Worm (Caenorhabditis elegans): ENCODE results near the gene F10C2.4.

F10C2.4 gene

DNA sequence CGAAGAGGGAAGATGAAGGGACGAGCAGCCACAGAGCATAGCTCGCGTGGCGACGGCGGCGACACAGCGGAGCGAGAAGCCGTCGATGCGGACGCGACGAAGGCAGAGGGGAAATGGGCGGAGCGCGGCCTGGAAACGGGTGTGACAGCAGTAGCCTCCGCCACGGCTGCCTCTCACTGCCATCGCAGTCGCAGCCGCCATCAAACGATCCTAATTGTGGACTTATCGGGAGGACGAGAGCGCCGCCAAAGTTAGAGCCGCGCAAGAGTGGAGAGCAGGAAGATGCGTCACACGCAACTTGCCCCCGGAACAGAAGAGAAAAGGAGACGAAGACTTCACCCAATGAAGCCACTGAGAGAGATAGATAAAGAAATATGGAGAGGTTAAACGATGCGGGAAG lies 17.1 kb upstream of the F10C2.4 start (continued):
- TF ChIP-seq madf-10 (tag; optimal IDR thresholded peaks at IDR 0.05) (peak; percentile 40), C06A6.2 (GFP tag; conservative IDR thresholded peaks at IDR 0.05) (0 out of 2 replicates have a peak, but pooled peaks have one; percentile 12), B0261.1 (tag; optimal IDR thresholded peaks at IDR 0.05) (no peak), cebp-1 (GFP tag; IDR thresholded peaks at IDR 0.05) (0 out of 2 replicates have a peak, but pooled peaks have one; percentile 49), cebp-1 (tag; optimal IDR thresholded peaks at IDR 0.05) (peak; percentile 10), lag-1 (GFP tag; IDR thresholded peaks at IDR 0.05) (no peak), xnd-1 (tag; optimal IDR thresholded peaks at IDR 0.05) (no peak), rcor-1 (GFP tag; IDR thresholded peaks at IDR 0.05) (no peak), him-1 (tag; optimal IDR thresholded peaks at IDR 0.05) (no peak), ztf-25 (GFP tag; IDR thresholded peaks at IDR 0.05) (0 out of 2 replicates have a peak, but pooled peaks have one; percentile 7), hlh-26 (GFP tag; conservative IDR thresholded peaks at IDR 0.05) (no peak), rec-8 (tag; optimal IDR thresholded peaks at IDR 0.05) (no peak), ztf-18 (tag; optimal IDR thresholded peaks at IDR 0.05) (no peak), bed-1 (GFP tag; IDR thresholded peaks at IDR 0.05) (no peak), attf-6 (GFP tag; IDR thresholded peaks at IDR 0.05) (no peak), snpc-1.3 (tag; optimal IDR thresholded peaks at IDR 0.05; ENCODE audit: insufficient read depth) (no peak), ceh-79 (tag; optimal IDR thresholded peaks at IDR 0.05) (no peak), egl-44 (GFP tag; IDR thresholded peaks at IDR 0.05) (no peak), die-1 (tag; optimal IDR thresholded peaks at IDR 0.05) (no peak), mel-28 (tag; optimal IDR thresholded peaks at IDR 0.05; ENCODE audit: borderline replicate concordance) (no peak), ceh-100 (GFP tag; IDR thresholded peaks at IDR 0.05) (peak; percentile 38; the same call in 1 of the 2 replicates), F33H1.4 (GFP tag; IDR thresholded peaks at IDR 0.05) (no peak), egrh-3 (GFP tag; IDR thresholded peaks at IDR 0.05) (peak; percentile 93), dpff-1 (tag; optimal IDR thresholded peaks at IDR 0.05) (no peak), ekl-4 (GFP tag; IDR thresholded peaks at IDR 0.05) (no peak), ceh-91 (GFP tag; IDR thresholded peaks at IDR 0.05) (no peak), lsl-1 (GFP tag; optimal IDR thresholded peaks at IDR 0.05) (no peak), madf-3 (GFP tag; IDR thresholded peaks at IDR 0.05) (no peak), lin-35 (GFP tag; optimal IDR thresholded peaks at IDR 0.05) (no peak), F22D6.2 (tag; optimal IDR thresholded peaks at IDR 0.05) (no peak), lsy-27 (tag; optimal IDR thresholded peaks at IDR 0.05; ENCODE audit: borderline replicate concordance, insufficient read depth) (no peak), mcd-1 (GFP tag; IDR thresholded peaks at IDR 0.05) (peak; percentile 28; the same call in 1 of the 2 replicates), ztf-22 (GFP tag; optimal IDR thresholded peaks at IDR 0.05) (no peak), zim-3 (tag; optimal IDR thresholded peaks at IDR 0.05) (no peak), attf-3 (GFP tag; conservative IDR thresholded peaks at IDR 0.05) (no peak), gei-17 (GFP tag; optimal IDR thresholded peaks at IDR 0.05) (no peak), Y95B8A.8 (GFP tag; IDR thresholded peaks at IDR 0.05) (no peak), B0019.2 (GFP tag; conservative IDR thresholded peaks at IDR 0.05) (no peak), nhr-90 (tag; optimal IDR thresholded peaks at IDR 0.05) (no peak), ztf-6 (GFP tag; IDR thresholded peaks at IDR 0.05) (no peak), pbrm-1 (GFP tag; IDR thresholded peaks at IDR 0.05) (no peak), fkh-3 (tag; optimal IDR thresholded peaks at IDR 0.05) (no peak), Y53G8AR.9 (GFP tag; conservative IDR thresholded peaks at IDR 0.05) (no peak), ztf-3 (GFP tag; optimal IDR thresholded peaks at IDR 0.05) (no peak), Y79H2A.3 (GFP tag; conservative IDR thresholded peaks at IDR 0.05) (no peak), egl-18 (GFP tag; IDR thresholded peaks at IDR 0.05) (no peak), B0035.1 (tag; optimal IDR thresholded peaks at IDR 0.05) (no peak), nfyb-1 (GFP tag; IDR thresholded peaks at IDR 0.05) (0 out of 2 replicates have a peak, but pooled peaks have one; percentile 57), cebp-2 (GFP tag; IDR thresholded peaks at IDR 0.05) (no peak)

Data from whole organism, young adult.